Worm (Caenorhabditis elegans): ENCODE results near the gene fmo-3.

DNA sequence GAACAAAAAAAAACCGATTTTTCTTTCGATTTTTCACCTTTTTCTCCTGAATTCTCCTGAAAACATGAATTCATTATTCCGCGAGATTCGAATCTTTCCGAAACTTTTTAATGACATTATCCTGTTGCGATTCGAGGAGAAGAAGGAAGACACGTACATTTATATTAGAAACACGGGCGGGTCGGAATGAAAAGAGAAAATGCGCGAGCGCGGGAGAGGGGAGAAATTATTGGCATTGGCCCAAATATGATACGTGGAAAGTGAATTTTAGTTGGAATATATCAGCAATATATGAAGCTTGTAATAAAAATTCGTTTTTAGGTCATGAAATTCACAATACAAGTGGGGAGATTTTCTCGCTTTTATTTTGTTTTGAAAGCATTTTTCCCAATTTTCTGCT is 41.0 kb upstream of the fmo-3 start:
- TF ChIP-seq blmp-1 (tag; optimal IDR thresholded peaks at IDR 0.05) (peak; percentile 91), zip-8 (tag; optimal IDR thresholded peaks at IDR 0.05) (peak; percentile 11), ztf-11 (tag; optimal IDR thresholded peaks at IDR 0.05) (no peak), pha-4 (tag; optimal IDR thresholded peaks at IDR 0.05) (no peak)

Measured in whole organism, mixed stage, embryonic.